Worm (Caenorhabditis elegans) whole organism, early embryonic: ENCODE measurements around the gene ins-34.

Experiments
- F13C5.2 ChIP-seq: sonication (generic microtip); optimal IDR thresholded peaks from 2 replicates; lab custom pipeline; 2017; ENCODE audit warnings: mild to moderate bottlenecking, missing genetic modification characterization, inconsistent platforms, missing compliant biosample characterization
- aly-1 ChIP-seq: sonication (generic microtip); optimal IDR thresholded peaks from 2 replicates; lab custom pipeline; 2016; ENCODE audit warnings: missing genetic modification characterization, missing compliant biosample characterization
- ama-1 ChIP-seq: fragments of 150-350 bp; optimal IDR thresholded peaks from 2 replicates; lab custom pipeline; 2014
- ceh-36 ChIP-seq: sonication (generic microtip); optimal IDR thresholded peaks from 2 replicates; lab custom pipeline; 2016; ENCODE audit warnings: missing genetic modification characterization, inconsistent platforms, missing compliant biosample characterization
- flt-1 ChIP-seq: fragments of 200-800 bp; sonication (Bioruptor generic); IDR thresholded peaks from 2 replicates; pipeline ENCODE4 v1.3.6; 2022; ENCODE audit warnings: missing genetic modification characterization, missing compliant biosample characterization
- hnd-1 ChIP-seq: sonication (generic microtip); optimal IDR thresholded peaks from 2 replicates; lab custom pipeline; 2016; ENCODE audit warnings: missing genetic modification characterization, missing compliant biosample characterization
- scrt-1 ChIP-seq: fragments of 200-800 bp; sonication (Bioruptor generic); IDR thresholded peaks from 2 replicates; pipeline ENCODE4 v1.3.6; 2022; ENCODE audit warnings: missing genetic modification characterization, missing compliant biosample characterization

- no peak for TF ChIP-seq aly-1 (tag; lab: Kevin White, UChicago)
- TF ChIP-seq F13C5.2 (tag; lab: Kevin White, UChicago): no peak
- no peak for TF ChIP-seq ama-1 (lab: Kevin White, UChicago)
- no peak for TF ChIP-seq scrt-1 (GFP tag; lab: Robert Waterston, UW)
- no peak for TF ChIP-seq ceh-36 (tag; lab: Kevin White, UChicago)
- TF ChIP-seq hnd-1 (tag; lab: Kevin White, UChicago): no peak
- no peak for TF ChIP-seq flt-1 (GFP tag; lab: Robert Waterston, UW)
Observed at ce11 chrIV:14133400-14133799, 27.0 kb downstream of the ins-34 start.
